Fruit fly (Drosophila melanogaster) whole organism, prepupa: ENCODE results near the gene alpha-Man-Ia.
A peak's percentile ranks its signal among the peaks of the same experiment; 100 is the strongest.

Source experiments
- Blimp-1 ChIP-seq: fragments of 200-800 bp; sonication (Bioruptor generic); optimal IDR thresholded peaks from 3 replicates; lab custom pipeline; 2017; ENCODE audit warnings: missing biosample characterization, missing genetic modification characterization, mild to moderate bottlenecking, moderate library complexity, missing genetic modification reagents
- CG10631 ChIP-seq: fragments of 200-800 bp; sonication (Bioruptor generic); optimal IDR thresholded peaks from 2 replicates; lab custom pipeline; 2016; ENCODE audit warnings: missing biosample characterization, missing genetic modification characterization
- CG11294 ChIP-seq: fragments of 200-800 bp; sonication (Bioruptor generic); IDR thresholded peaks from 2 replicates; pipeline ENCODE4 v1.3.6; 2022; ENCODE audit warnings: missing biosample characterization, missing genetic modification characterization
- CG11762 ChIP-seq: fragments of 200-800 bp; sonication (Bioruptor generic); optimal IDR thresholded peaks from 3 replicates; lab custom pipeline; 2016; ENCODE audit warnings: missing biosample characterization, missing genetic modification characterization; ENCODE audit not compliant: insufficient read depth
- CG11902 ChIP-seq: fragments of 200-800 bp; sonication (Bioruptor generic); optimal IDR thresholded peaks from 3 replicates; lab custom pipeline; 2016; ENCODE audit warnings: missing biosample characterization, missing genetic modification characterization
- CG1621 ChIP-seq: fragments of 200-800 bp; sonication (Bioruptor generic); optimal IDR thresholded peaks from 3 replicates; lab custom pipeline; 2018; ENCODE audit warnings: missing biosample characterization, mild to moderate bottlenecking, missing genetic modification characterization
- CG31627 ChIP-seq: fragments of 200-800 bp; sonication (Bioruptor generic); optimal IDR thresholded peaks from 3 replicates; lab custom pipeline; 2016; ENCODE audit warnings: missing biosample characterization, missing genetic modification characterization
- CG32006 ChIP-seq: fragments of 200-800 bp; sonication (Bioruptor generic); optimal IDR thresholded peaks from 3 replicates; lab custom pipeline; 2017; ENCODE audit warnings: missing biosample characterization, mild to moderate bottlenecking, missing genetic modification characterization
- CG34406 ChIP-seq: fragments of 200-800 bp; sonication (Bioruptor generic); optimal IDR thresholded peaks from 3 replicates; lab custom pipeline; 2016; ENCODE audit warnings: missing biosample characterization, missing genetic modification characterization
- CG3919 ChIP-seq: fragments of 200-800 bp; sonication (Bioruptor generic); optimal IDR thresholded peaks from 3 replicates; lab custom pipeline; 2016; ENCODE audit warnings: missing biosample characterization, missing genetic modification characterization
- CG4318 ChIP-seq: fragments of 200-800 bp; sonication (Bioruptor generic); optimal IDR thresholded peaks from 3 replicates; lab custom pipeline; 2017; ENCODE audit warnings: missing biosample characterization, mild to moderate bottlenecking, missing genetic modification characterization
- CG6163 ChIP-seq: fragments of 200-800 bp; sonication (Bioruptor generic); IDR thresholded peaks from 3 replicates; pipeline ENCODE4 v1.3.6; 2022; ENCODE audit warnings: missing biosample characterization, missing genetic modification characterization
- CG6276 ChIP-seq: fragments of 200-800 bp; sonication (Bioruptor generic); optimal IDR thresholded peaks from 2 replicates; lab custom pipeline; 2017; ENCODE audit warnings: missing biosample characterization, mild to moderate bottlenecking, missing genetic modification characterization
- CG6792 ChIP-seq: fragments of 200-800 bp; sonication (Bioruptor generic); optimal IDR thresholded peaks from 3 replicates; lab custom pipeline; 2016; ENCODE audit warnings: missing biosample characterization, missing genetic modification characterization
- CG6808 ChIP-seq: fragments of 200-800 bp; sonication (Bioruptor generic); optimal IDR thresholded peaks from 3 replicates; lab custom pipeline; 2017; ENCODE audit warnings: missing biosample characterization, missing genetic modification characterization, mild to moderate bottlenecking, moderate library complexity, missing genetic modification reagents
- CG6854 ChIP-seq: fragments of 200-800 bp; sonication (Bioruptor generic); optimal IDR thresholded peaks from 2 replicates; lab custom pipeline; 2017; ENCODE audit warnings: missing biosample characterization, mild to moderate bottlenecking, missing genetic modification characterization
- CG8119 ChIP-seq: fragments of 200-800 bp; sonication (Bioruptor generic); IDR thresholded peaks from 3 replicates; pipeline ENCODE4 v1.3.6; 2022; ENCODE audit warnings: missing biosample characterization, missing genetic modification characterization
- CG9139 ChIP-seq: fragments of 200-800 bp; sonication (Bioruptor generic); optimal IDR thresholded peaks from 3 replicates; lab custom pipeline; 2017; ENCODE audit warnings: missing biosample characterization, mild to moderate bottlenecking, missing genetic modification characterization
- Eip75B ChIP-seq: fragments of 200-800 bp; sonication (Bioruptor generic); optimal IDR thresholded peaks from 3 replicates; lab custom pipeline; 2016; ENCODE audit warnings: missing biosample characterization, missing genetic modification characterization
- Ets21C ChIP-seq: fragments of 200-800 bp; sonication (Bioruptor generic); optimal IDR thresholded peaks from 3 replicates; lab custom pipeline; 2016; ENCODE audit warnings: missing biosample characterization, missing genetic modification characterization
- Ets96B ChIP-seq: fragments of 200-800 bp; optimal IDR thresholded peaks from 2 replicates; lab custom pipeline; 2019; ENCODE audit warnings: missing biosample characterization, mild to moderate bottlenecking, missing genetic modification characterization, moderate library complexity
- Gug ChIP-seq: fragments of 200-800 bp; sonication (Bioruptor generic); IDR thresholded peaks from 2 replicates; pipeline ENCODE4 v1.3.6; 2022; ENCODE audit warnings: missing biosample characterization, missing genetic modification characterization
- Hr39 ChIP-seq: fragments of 200-800 bp; sonication (Bioruptor generic); optimal IDR thresholded peaks from 2 replicates; lab custom pipeline; 2016; ENCODE audit warnings: missing biosample characterization, missing genetic modification characterization
- Hr4 ChIP-seq: fragments of 200-800 bp; sonication (Bioruptor generic); optimal IDR thresholded peaks from 3 replicates; lab custom pipeline; 2016; ENCODE audit warnings: missing biosample characterization, missing genetic modification characterization
- Lpt ChIP-seq: fragments of 200-800 bp; sonication (Bioruptor generic); optimal IDR thresholded peaks from 3 replicates; lab custom pipeline; 2016; ENCODE audit warnings: missing biosample characterization, missing genetic modification characterization
- OdsH ChIP-seq: fragments of 200-800 bp; sonication (Bioruptor generic); optimal IDR thresholded peaks from 3 replicates; lab custom pipeline; 2016; ENCODE audit warnings: missing biosample characterization, missing genetic modification characterization
- Sox14 ChIP-seq: fragments of 200-800 bp; sonication (Bioruptor generic); optimal IDR thresholded peaks from 3 replicates; lab custom pipeline; 2016; ENCODE audit warnings: missing biosample characterization, missing genetic modification characterization
- acj6 ChIP-seq: fragments of 200-800 bp; sonication (Bioruptor generic); optimal IDR thresholded peaks from 3 replicates; lab custom pipeline; 2016; ENCODE audit warnings: missing biosample characterization, missing genetic modification characterization
- dac ChIP-seq: fragments of 200-800 bp; sonication (Bioruptor generic); optimal IDR thresholded peaks from 2 replicates; lab custom pipeline; 2017; ENCODE audit warnings: missing biosample characterization, mild to moderate bottlenecking, missing genetic modification characterization
- eg ChIP-seq: fragments of 200-800 bp; sonication (Bioruptor generic); IDR thresholded peaks from 3 replicates; pipeline ENCODE4 v1.3.6; 2022; ENCODE audit warnings: missing biosample characterization, missing genetic modification characterization
- esn ChIP-seq: fragments of 200-800 bp; sonication (Bioruptor generic); optimal IDR thresholded peaks from 2 replicates; lab custom pipeline; 2016; ENCODE audit warnings: missing biosample characterization, mild to moderate bottlenecking, missing genetic modification characterization, moderate library complexity
- fd59A ChIP-seq: fragments of 200-800 bp; sonication (Bioruptor generic); optimal IDR thresholded peaks from 2 replicates; lab custom pipeline; 2017; ENCODE audit warnings: missing biosample characterization, mild to moderate bottlenecking, missing genetic modification characterization, missing genetic modification reagents
- fd85E ChIP-seq: fragments of 200-800 bp; sonication (Bioruptor generic); optimal IDR thresholded peaks from 3 replicates; lab custom pipeline; 2016; ENCODE audit warnings: missing biosample characterization, missing genetic modification characterization
- fkh ChIP-seq: fragments of 200-800 bp; sonication (Bioruptor generic); optimal IDR thresholded peaks from 3 replicates; lab custom pipeline; 2017; ENCODE audit warnings: missing biosample characterization, mild to moderate bottlenecking, missing genetic modification characterization, moderate library complexity
- lz ChIP-seq: fragments of 200-800 bp; sonication (Bioruptor generic); optimal IDR thresholded peaks from 3 replicates; lab custom pipeline; 2016; ENCODE audit warnings: missing biosample characterization, missing genetic modification characterization
- net ChIP-seq: fragments of 200-800 bp; sonication (Bioruptor generic); optimal IDR thresholded peaks from 3 replicates; lab custom pipeline; 2016; ENCODE audit warnings: missing biosample characterization, missing genetic modification characterization
- pdm3 ChIP-seq: fragments of 200-800 bp; sonication (Bioruptor generic); optimal IDR thresholded peaks from 3 replicates; lab custom pipeline; 2016; ENCODE audit warnings: missing biosample characterization, missing genetic modification characterization
- salr ChIP-seq, 2 experiments: fragments of 200-800 bp; sonication (Bioruptor generic); optimal IDR thresholded peaks; 3 replicates each; lab custom pipeline; 2016 to 2018; ENCODE audit warnings: missing biosample characterization in 2 of 2, missing genetic modification characterization in 2 of 2, mild to moderate bottlenecking in 1 of 2
- ss ChIP-seq, 2 experiments: fragments of 200-800 bp; sonication (Bioruptor generic); optimal IDR thresholded peaks; 2 replicates in 1 of 2; 3 replicates in 1 of 2; lab custom pipeline; 2017 to 2018; ENCODE audit warnings: mild to moderate bottlenecking in 2 of 2, missing biosample characterization in 2 of 2, missing genetic modification characterization in 2 of 2, moderate library complexity in 1 of 2
- topi ChIP-seq: fragments of 200-800 bp; sonication (Bioruptor generic); optimal IDR thresholded peaks from 3 replicates; lab custom pipeline; 2016; ENCODE audit warnings: missing biosample characterization, missing genetic modification characterization
- vri ChIP-seq: fragments of 200-800 bp; sonication (Bioruptor generic); optimal IDR thresholded peaks from 3 replicates; lab custom pipeline; 2016; ENCODE audit warnings: missing biosample characterization, mild to moderate bottlenecking, missing genetic modification characterization

Gene alpha-Man-Ia

DNA sequence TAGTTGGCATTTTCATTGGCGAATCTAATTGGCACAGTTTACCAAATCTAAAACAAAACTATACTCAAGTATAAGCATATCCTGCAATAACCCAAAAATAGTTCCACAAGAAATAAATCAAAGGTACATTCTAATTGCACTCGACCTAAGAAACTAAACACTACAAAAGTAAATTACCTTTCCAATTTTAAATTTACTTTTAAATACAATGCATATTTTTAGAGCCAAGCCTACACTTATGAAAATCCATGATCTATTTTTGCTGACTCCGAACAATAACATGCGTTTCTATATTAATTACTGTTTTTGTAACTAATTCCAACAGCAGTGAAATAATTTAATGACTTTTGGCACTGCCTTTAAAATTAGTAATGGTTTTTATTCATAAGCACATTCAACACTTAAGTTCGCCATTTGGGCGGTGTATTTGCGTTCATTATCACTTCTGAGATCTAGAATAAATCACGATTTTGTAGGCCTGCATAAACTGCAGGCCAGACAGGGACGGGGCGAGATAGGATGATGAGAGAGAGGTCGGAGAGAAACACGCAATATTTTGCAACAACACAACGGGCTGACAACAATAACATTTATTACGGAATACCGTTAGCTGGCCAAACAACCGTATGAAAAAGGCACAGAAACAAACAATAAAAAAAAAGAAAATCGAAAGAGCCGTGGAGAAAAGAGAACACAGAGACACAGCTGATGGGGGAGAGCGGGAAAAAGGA is 757 bp downstream of the alpha-Man-Ia start (continued):
- TF ChIP-seq CG11902 (GFP tag; lab: Kevin White, UChicago) (no peak), CG10631 (GFP tag; lab: Kevin White, UChicago) (peak; percentile 58), CG1621 (tag; lab: Kevin White, UChicago) (no peak), CG34406 (GFP tag; lab: Kevin White, UChicago) (peak; percentile 40), Ets21C (GFP tag; lab: Kevin White, UChicago) (peak; percentile 22), OdsH (GFP tag; lab: Kevin White, UChicago) (peak; percentile 46), Hr39 (GFP tag; lab: Kevin White, UChicago) (peak; percentile 42), CG6854 (GFP tag; lab: Kevin White, UChicago) (no peak), CG6276 (peak; percentile 27), Hr4 (peak; percentile 55), CG4318 (peak; percentile 60), lz (GFP tag; lab: Kevin White, UChicago) (peak; percentile 49), Gug (no peak), CG6808 (peak; percentile 39), topi (GFP tag; lab: Kevin White, UChicago) (peak; percentile 63), fkh (GFP tag; lab: Kevin White, UChicago) (peak; percentile 16), CG8119 (GFP tag; lab: Robert Waterston, UW) (no peak), Sox14 (GFP tag; lab: Kevin White, UChicago) (no peak), Ets96B (tag; lab: Kevin White, UChicago) (peak; percentile 15), CG11294 (GFP tag; lab: Robert Waterston, UW) (no peak), salr (GFP tag; optimal IDR thresholded peaks at IDR 0.05; lab: Kevin White, UChicago) (peak in 1 of 2 experiments; percentile 62), Eip75B (peak; percentile 48), CG9139 (GFP tag; lab: Kevin White, UChicago) (no peak), Blimp-1 (no peak), acj6 (peak; percentile 31), fd59A (GFP tag; lab: Kevin White, UChicago) (peak; percentile 26), ss (GFP tag; optimal IDR thresholded peaks at IDR 0.05; lab: Kevin White, UChicago) (peak in 1 of 2 experiments; percentile 50), pdm3 (GFP tag; lab: Kevin White, UChicago) (peak; percentile 45), vri (peak; percentile 73), fd85E (GFP tag; lab: Kevin White, UChicago) (no peak), CG31627 (GFP tag; lab: Kevin White, UChicago) (peak; percentile 57), esn (GFP tag; lab: Kevin White, UChicago) (peak; percentile 76), CG11762 (GFP tag; lab: Kevin White, UChicago) (peak; percentile 23), Lpt (GFP tag; lab: Kevin White, UChicago) (no peak), net (GFP tag; lab: Kevin White, UChicago) (peak; percentile 50), CG32006 (GFP tag; lab: Kevin White, UChicago) (peak; percentile 79), CG6792 (GFP tag; lab: Kevin White, UChicago) (peak; percentile 43), eg (GFP tag; lab: Robert Waterston, UW) (peak; percentile 6; the same call in 1 of the 3 replicates), CG3919 (GFP tag; lab: Kevin White, UChicago) (no peak), dac (GFP tag; lab: Kevin White, UChicago) (peak; percentile 30), CG6163 (GFP tag; lab: Robert Waterston, UW) (peak; percentile 40; the same call in 2 of the 3 replicates)
- TF ChIP-seq, all 60 proteins: peak for 40
